Fruit fly (Drosophila melanogaster) whole organism, embryonic: ENCODE measurements around the gene mRpS18B.

Experiments
- Adf1 ChIP-seq: fragments of 200-800 bp; sonication (Bioruptor generic); IDR thresholded peaks from 2 replicates; pipeline ENCODE4 v1.3.6; 2022; ENCODE audit warnings: missing biosample characterization, missing genetic modification characterization
- CG10267 ChIP-seq: fragments of 200-800 bp; sonication (Bioruptor generic); optimal IDR thresholded peaks from 2 replicates; lab custom pipeline; 2018; ENCODE audit warnings: missing biosample characterization, mild to moderate bottlenecking, missing genetic modification characterization, moderate library complexity
- CG10431 ChIP-seq: fragments of 200-800 bp; sonication (Bioruptor generic); optimal IDR thresholded peaks from 3 replicates; lab custom pipeline; 2018; ENCODE audit warnings: missing biosample characterization, mild to moderate bottlenecking, missing genetic modification characterization
- CG10979 ChIP-seq: fragments of 200-800 bp; sonication (Bioruptor generic); optimal IDR thresholded peaks from 2 replicates; lab custom pipeline; 2018; ENCODE audit warnings: missing biosample characterization, mild to moderate bottlenecking, missing genetic modification characterization, moderate library complexity
- CG11247 ChIP-seq: fragments of 200-800 bp; sonication (Bioruptor generic); IDR thresholded peaks from 2 replicates; pipeline ENCODE4 v1.3.6; 2022; ENCODE audit warnings: missing biosample characterization, missing genetic modification characterization
- CG1233 ChIP-seq: fragments of 200-800 bp; sonication (Bioruptor generic); optimal IDR thresholded peaks from 4 replicates; lab custom pipeline; 2018; ENCODE audit warnings: missing biosample characterization, mild to moderate bottlenecking, missing genetic modification characterization
- CG13123 ChIP-seq: fragments of 200-800 bp; sonication (Bioruptor generic); optimal IDR thresholded peaks from 2 replicates; lab custom pipeline; 2016; ENCODE audit warnings: missing biosample characterization, missing genetic modification characterization
- CG1602 ChIP-seq: fragments of 200-800 bp; sonication (Bioruptor generic); optimal IDR thresholded peaks from 3 replicates; lab custom pipeline; 2016; ENCODE audit warnings: missing biosample characterization, missing genetic modification characterization
- CG16863 ChIP-seq: fragments of 200-800 bp; sonication (Bioruptor generic); optimal IDR thresholded peaks from 3 replicates; lab custom pipeline; 2016; ENCODE audit warnings: missing biosample characterization, missing genetic modification characterization
- CG17829 ChIP-seq: fragments of 200-800 bp; optimal IDR thresholded peaks from 2 replicates; lab custom pipeline; 2019; ENCODE audit warnings: missing biosample characterization, mild to moderate bottlenecking, missing genetic modification characterization, moderate library complexity
- CG17912 ChIP-seq: fragments of 200-800 bp; sonication (Bioruptor generic); optimal IDR thresholded peaks from 2 replicates; lab custom pipeline; 2018; ENCODE audit warnings: missing biosample characterization, mild to moderate bottlenecking, missing genetic modification characterization
- CG18476 ChIP-seq: fragments of 200-800 bp; sonication (Bioruptor generic); optimal IDR thresholded peaks from 2 replicates; lab custom pipeline; 2016; ENCODE audit warnings: missing biosample characterization, mild to moderate bottlenecking, missing genetic modification characterization
- CG18764 ChIP-seq: fragments of 200-800 bp; sonication (Bioruptor generic); optimal IDR thresholded peaks from 3 replicates; lab custom pipeline; 2016; ENCODE audit warnings: missing biosample characterization, missing genetic modification characterization
- CG32767 ChIP-seq: fragments of 200-800 bp; sonication (Bioruptor generic); IDR thresholded peaks from 2 replicates; pipeline ENCODE4 v1.3.6; 2022; ENCODE audit warnings: missing biosample characterization, missing genetic modification characterization
- CkIIα-i1 ChIP-seq: fragments of 200-800 bp; sonication (Bioruptor generic); IDR thresholded peaks from 2 replicates; pipeline ENCODE4 v1.3.6; 2022; ENCODE audit warnings: missing biosample characterization, missing genetic modification characterization
- Dad ChIP-seq: fragments of 200-800 bp; sonication (Bioruptor generic); optimal IDR thresholded peaks from 3 replicates; lab custom pipeline; 2016; ENCODE audit warnings: missing biosample characterization, missing genetic modification characterization
- Eip74EF ChIP-seq, 2 experiments: fragments of 200-800 bp in 1 of 2; fragments of >200 bp in 1 of 2; sonication (Bioruptor generic) in 1 of 2; optimal IDR thresholded peaks; 2 replicates each; lab custom pipeline; 2017 to 2019; ENCODE audit warnings: missing biosample characterization in 2 of 2, missing genetic modification characterization in 2 of 2, mild to moderate bottlenecking in 1 of 2, moderate library complexity in 1 of 2
- Elba2 ChIP-seq: fragments of 200-800 bp; sonication (Bioruptor generic); optimal IDR thresholded peaks from 3 replicates; lab custom pipeline; 2016; ENCODE audit warnings: missing biosample characterization, missing genetic modification characterization
- Fer1 ChIP-seq: fragments of 200-800 bp; sonication (Bioruptor generic); optimal IDR thresholded peaks from 2 replicates; lab custom pipeline; 2017; ENCODE audit warnings: missing biosample characterization, mild to moderate bottlenecking, missing genetic modification characterization
- HHEX ChIP-seq: fragments of 200-800 bp; sonication (Bioruptor generic); optimal IDR thresholded peaks from 3 replicates; lab custom pipeline; 2017; ENCODE audit warnings: missing biosample characterization, mild to moderate bottlenecking, missing genetic modification characterization, missing genetic modification reagents
- Hand ChIP-seq: fragments of 200-800 bp; sonication (Bioruptor generic); optimal IDR thresholded peaks from 2 replicates; lab custom pipeline; 2017; ENCODE audit warnings: mild to moderate bottlenecking, missing biosample characterization, missing genetic modification reagents, missing genetic modification characterization
- Mad ChIP-seq: fragments of 200-800 bp; sonication (Bioruptor generic); optimal IDR thresholded peaks from 2 replicates; lab custom pipeline; 2016; ENCODE audit warnings: missing biosample characterization, missing genetic modification characterization
- Myb ChIP-seq: fragments of 200-800 bp; sonication (Bioruptor generic); optimal IDR thresholded peaks from 2 replicates; lab custom pipeline; 2016; ENCODE audit warnings: missing biosample characterization, missing genetic modification characterization
- Oaz ChIP-seq: fragments of 200-800 bp; sonication (Bioruptor generic); IDR thresholded peaks from 2 replicates; pipeline ENCODE4 v1.3.6; 2022; ENCODE audit warnings: missing biosample characterization, missing genetic modification characterization
- Pdp1 ChIP-seq, 2 experiments: fragments of 200-800 bp; sonication (Bioruptor generic); optimal IDR thresholded peaks; 3 replicates each; lab custom pipeline; 2016; ENCODE audit warnings: missing biosample characterization in 2 of 2, missing genetic modification characterization in 2 of 2, mild to moderate bottlenecking in 1 of 2, moderate library complexity in 1 of 2
- Rfx ChIP-seq: fragments of 200-800 bp; sonication (Bioruptor generic); IDR thresholded peaks from 2 replicates; pipeline ENCODE4 v1.3.6; 2022; ENCODE audit warnings: missing biosample characterization, missing genetic modification characterization
- Side ChIP-seq: fragments of 200-800 bp; sonication (Bioruptor generic); optimal IDR thresholded peaks from 2 replicates; lab custom pipeline; 2016; ENCODE audit warnings: missing biosample characterization, missing genetic modification characterization
- Spps ChIP-seq: fragments of 200-800 bp; sonication (Bioruptor generic); optimal IDR thresholded peaks from 2 replicates; lab custom pipeline; 2018; ENCODE audit warnings: missing biosample characterization, mild to moderate bottlenecking, missing genetic modification characterization
- Sry-β ChIP-seq: fragments of 200-800 bp; sonication (Bioruptor generic); optimal IDR thresholded peaks from 2 replicates; lab custom pipeline; 2018; ENCODE audit warnings: missing biosample characterization, mild to moderate bottlenecking, missing genetic modification characterization, moderate library complexity
- Stat92E ChIP-seq, 3 experiments: fragments of >200 bp in 2 of 3; fragments of 200-800 bp in 1 of 3; sonication (Bioruptor generic) in 1 of 3; optimal IDR thresholded peaks; 2 replicates each; lab custom pipeline; 2017 to 2019; ENCODE audit warnings: missing biosample characterization in 3 of 3, missing genetic modification characterization in 3 of 3, mild to moderate bottlenecking in 1 of 3, moderate library complexity in 1 of 3
- Taf1 ChIP-seq: fragments of 200-800 bp; sonication (Bioruptor generic); IDR thresholded peaks from 2 replicates; pipeline ENCODE4 v1.3.6; 2022; ENCODE audit warnings: missing biosample characterization, missing genetic modification characterization
- ara ChIP-seq: fragments of 200-800 bp; sonication (Bioruptor generic); IDR thresholded peaks from 2 replicates; pipeline ENCODE4 v1.3.6; 2022; ENCODE audit warnings: missing biosample characterization, missing genetic modification characterization
- btn ChIP-seq: fragments of 200-800 bp; sonication (Bioruptor generic); optimal IDR thresholded peaks from 2 replicates; lab custom pipeline; 2016; ENCODE audit warnings: missing biosample characterization, missing genetic modification characterization
- cas ChIP-seq: fragments of 200-800 bp; sonication (Bioruptor generic); IDR thresholded peaks from 2 replicates; pipeline ENCODE4 v1.3.6; 2022; ENCODE audit warnings: missing biosample characterization, missing genetic modification characterization
- cg ChIP-seq: fragments of 200-800 bp; sonication (Bioruptor generic); optimal IDR thresholded peaks from 3 replicates; lab custom pipeline; 2019; ENCODE audit warnings: missing biosample characterization, mild to moderate bottlenecking, missing genetic modification characterization, moderate library complexity
- chinmo ChIP-seq: fragments of 200-800 bp; sonication (Bioruptor generic); IDR thresholded peaks from 4 replicates; pipeline ENCODE4 v1.3.6; 2022; ENCODE audit warnings: missing biosample characterization, missing genetic modification characterization; ENCODE audit not compliant: partially characterized antibody
- chn ChIP-seq: fragments of 200-800 bp; sonication (Bioruptor generic); optimal IDR thresholded peaks from 2 replicates; lab custom pipeline; 2016; ENCODE audit warnings: missing biosample characterization, missing genetic modification characterization
- dan ChIP-seq: fragments of 200-800 bp; sonication (Bioruptor generic); IDR thresholded peaks from 2 replicates; pipeline ENCODE4 v1.3.6; 2022; ENCODE audit warnings: missing biosample characterization, missing genetic modification characterization
- dpn ChIP-seq, 2 experiments: fragments of 200-800 bp; sonication (Bioruptor generic); optimal IDR thresholded peaks; 3 replicates each; lab custom pipeline; 2016; ENCODE audit warnings: missing biosample characterization in 2 of 2, missing genetic modification characterization in 2 of 2
- ewg ChIP-seq: fragments of 200-800 bp; sonication (Bioruptor generic); optimal IDR thresholded peaks from 3 replicates; lab custom pipeline; 2017; ENCODE audit warnings: mild to moderate bottlenecking, missing biosample characterization, missing genetic modification reagents, missing genetic modification characterization
- fd3F ChIP-seq: fragments of 200-800 bp; sonication (Bioruptor generic); optimal IDR thresholded peaks from 2 replicates; lab custom pipeline; 2018; ENCODE audit warnings: missing biosample characterization, mild to moderate bottlenecking, missing genetic modification characterization, moderate library complexity
- insv ChIP-seq, 2 experiments: fragments of 200-800 bp; sonication (Bioruptor generic); optimal IDR thresholded peaks; 3 replicates each; lab custom pipeline; 2016 to 2018; ENCODE audit warnings: missing biosample characterization in 2 of 2, missing genetic modification characterization in 2 of 2
- lab ChIP-seq: fragments of 200-800 bp; sonication (Bioruptor generic); optimal IDR thresholded peaks from 3 replicates; lab custom pipeline; 2017; ENCODE audit warnings: missing biosample characterization, missing genetic modification characterization, mild to moderate bottlenecking, moderate library complexity, missing genetic modification reagents
- otp ChIP-seq: fragments of 200-800 bp; sonication (Bioruptor generic); IDR thresholded peaks from 3 replicates; pipeline ENCODE4, ENCODE4 v1.3.6; 2022; ENCODE audit warnings: missing biosample characterization, missing genetic modification characterization
- salm ChIP-seq: fragments of 200-800 bp; sonication (Bioruptor generic); optimal IDR thresholded peaks from 2 replicates; lab custom pipeline; 2018; ENCODE audit warnings: missing biosample characterization, mild to moderate bottlenecking, missing genetic modification characterization
- sd ChIP-seq: fragments of 200-800 bp; sonication (Bioruptor generic); optimal IDR thresholded peaks from 3 replicates; lab custom pipeline; 2018; ENCODE audit warnings: missing biosample characterization, mild to moderate bottlenecking, missing genetic modification characterization, moderate library complexity
- tio ChIP-seq: fragments of 200-800 bp; sonication (Bioruptor generic); optimal IDR thresholded peaks from 2 replicates; lab custom pipeline; 2017; ENCODE audit warnings: missing biosample characterization, missing genetic modification characterization, inconsistent platforms
- trh ChIP-seq: fragments of 200-800 bp; sonication (Bioruptor generic); optimal IDR thresholded peaks from 2 replicates; lab custom pipeline; 2016; ENCODE audit warnings: missing biosample characterization, missing genetic modification characterization
- tup ChIP-seq: fragments of 200-800 bp; sonication (Bioruptor generic); optimal IDR thresholded peaks from 2 replicates; lab custom pipeline; 2016; ENCODE audit warnings: missing biosample characterization, mild to moderate bottlenecking, missing genetic modification characterization, moderate library complexity

The mRpS18B gene

DNA sequence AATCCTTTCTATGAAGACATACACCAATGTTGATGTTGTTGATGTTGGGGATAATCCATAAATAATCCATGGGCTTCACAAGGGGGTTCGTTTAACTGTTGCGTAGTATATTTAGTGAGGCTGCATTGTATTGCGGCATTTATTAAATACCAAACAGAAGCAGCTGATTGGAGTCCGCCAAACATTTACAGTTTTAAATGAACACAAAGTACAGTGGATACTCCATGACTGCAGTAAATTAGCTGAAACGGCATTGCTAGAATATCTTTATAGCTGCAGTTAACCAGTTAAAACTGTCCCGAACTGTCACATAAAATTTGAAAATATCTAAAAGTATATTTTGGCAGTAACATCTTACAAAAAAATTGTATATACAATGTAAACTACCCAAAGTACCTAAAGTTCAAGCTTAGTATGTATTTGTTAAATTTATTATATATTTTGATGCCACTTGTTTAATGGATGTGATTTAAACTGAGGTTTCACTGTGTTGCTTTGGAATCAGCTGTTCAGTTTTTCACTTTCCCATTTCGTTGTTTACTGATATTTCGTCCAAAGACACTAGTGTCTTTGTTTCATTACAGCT is 5.9 kb downstream of the mRpS18B start, which contains the start of the genes CG10747 and Pyroxd1 (continued):
- peak; percentile 80 for TF ChIP-seq Myb (GFP tag; lab: Kevin White, UChicago)
- peak; percentile 98 for TF ChIP-seq CG1602 (GFP tag; lab: Kevin White, UChicago)
- TF ChIP-seq Eip74EF (GFP tag; optimal IDR thresholded peaks at IDR 0.05; lab: Kevin White, UChicago), result peak in 1 of 2 experiments; percentile 95
- peak; percentile 96 for TF ChIP-seq CG11247 (GFP tag; lab: Robert Waterston, UW)
- peak; percentile 91 for TF ChIP-seq Dad (GFP tag; lab: Kevin White, UChicago)
- peak; percentile 78 for TF ChIP-seq btn (GFP tag; lab: Kevin White, UChicago)
- TF ChIP-seq Stat92E (GFP tag; optimal IDR thresholded peaks at IDR 0.05; lab: Kevin White, UChicago), result peak in 1 of 3 experiments; percentile 83
- peak; percentile 97 for TF ChIP-seq fd3F
- TF ChIP-seq CG17829, result peak; percentile 95
- peak; percentile 85 for TF ChIP-seq dan (GFP tag; lab: Robert Waterston, UW)
- TF ChIP-seq ara (GFP tag; lab: Robert Waterston, UW), result peak; percentile 92
- TF ChIP-seq Taf1, result peak; percentile 96
- TF ChIP-seq Mad, result peak; percentile 92
- peak; percentile 94 for TF ChIP-seq CG18476
- TF ChIP-seq Rfx (GFP tag; lab: Robert Waterston, UW), result peak; percentile 98
- TF ChIP-seq Side (GFP tag; lab: Kevin White, UChicago), result peak; percentile 91
- TF ChIP-seq CG32767, result peak; percentile 95
- peak; percentile 21 for TF ChIP-seq Sry-β (GFP tag; lab: Kevin White, UChicago)
- peak; percentile 98 for TF ChIP-seq tio (GFP tag; lab: Kevin White, UChicago)
- peak; percentile 92 for TF ChIP-seq cas (GFP tag; lab: Robert Waterston, UW)
- TF ChIP-seq Oaz (GFP tag; lab: Robert Waterston, UW), result peak; percentile 89
- TF ChIP-seq CG17912 (GFP tag; lab: Kevin White, UChicago), result peak; percentile 93
- peak; percentile 94 for TF ChIP-seq HHEX (GFP tag; lab: Kevin White, UChicago)
- peak; percentile 95 for TF ChIP-seq sd (tag; lab: Kevin White, UChicago)
- TF ChIP-seq salm, result peak; percentile 94
- peak; percentile 91 for TF ChIP-seq CG18764
- TF ChIP-seq trh (GFP tag; lab: Kevin White, UChicago), result peak; percentile 92
- peak; percentile 93 to 96 for TF ChIP-seq Pdp1 (GFP tag; optimal IDR thresholded peaks at IDR 0.05; lab: Kevin White, UChicago)
- TF ChIP-seq CG10267 (tag; lab: Kevin White, UChicago), result peak; percentile 89
- TF ChIP-seq Spps (tag; lab: Kevin White, UChicago), result peak; percentile 88
- peak; percentile 97 for TF ChIP-seq lab (GFP tag; lab: Kevin White, UChicago)
- peak; percentile 84 for TF ChIP-seq otp (GFP tag; lab: Robert Waterston, UW)
- peak; percentile 96 for TF ChIP-seq chn (GFP tag; lab: Kevin White, UChicago)
- TF ChIP-seq insv (GFP tag; optimal IDR thresholded peaks at IDR 0.05; lab: Kevin White, UChicago), result peak in 1 of 2 experiments; percentile 83
- peak; percentile 92 for TF ChIP-seq ewg
- TF ChIP-seq Adf1 (GFP tag; lab: Robert Waterston, UW), result peak; percentile 83
- TF ChIP-seq CG10979 (tag; lab: Kevin White, UChicago), result peak; percentile 92
- TF ChIP-seq CG10431 (GFP tag; lab: Kevin White, UChicago), result peak; percentile 89
- peak; percentile 94 for TF ChIP-seq CG13123 (GFP tag; lab: Kevin White, UChicago)
- peak; percentile 94 for TF ChIP-seq Hand (GFP tag; lab: Kevin White, UChicago)
- peak; percentile 97 to 98 for TF ChIP-seq dpn (GFP tag; optimal IDR thresholded peaks at IDR 0.05; lab: Kevin White, UChicago)
- peak; percentile 93 for TF ChIP-seq CG16863
- TF ChIP-seq chinmo (GFP tag; lab: Robert Waterston, UW), result 0 out of 4 replicates have a peak, but pooled peaks have one; percentile 63
- TF ChIP-seq Elba2 (GFP tag; lab: Kevin White, UChicago), result peak; percentile 81
- peak; percentile 94 for TF ChIP-seq CG1233
- TF ChIP-seq CkIIα-i1 (GFP tag; lab: Robert Waterston, UW), result peak; percentile 46; the same call in 1 of the 2 replicates
- peak; percentile 96 for TF ChIP-seq Fer1 (GFP tag; lab: Kevin White, UChicago)
- peak; percentile 89 for TF ChIP-seq tup
- no peak for TF ChIP-seq cg (GFP tag; lab: Kevin White, UChicago)
